Fruit fly (Drosophila melanogaster) ovary, adult (tissue): ENCODE results near the gene SecCl.

ENCODE experiments used
- CG17801 ChIP-seq: fragments of 200-800 bp; optimal IDR thresholded peaks from 2 replicates; lab custom pipeline; 2019; ENCODE audit warnings: missing biosample characterization, mild to moderate bottlenecking, missing genetic modification characterization, moderate library complexity; ENCODE audit not compliant: partially characterized antibody

The SecCl gene

dm6 chr3L:17488622-17489391 lies 18.9 kb downstream of the SecCl start:
- no peak for TF ChIP-seq CG17801 (GFP tag; lab: Kevin White, UChicago)

DNA sequence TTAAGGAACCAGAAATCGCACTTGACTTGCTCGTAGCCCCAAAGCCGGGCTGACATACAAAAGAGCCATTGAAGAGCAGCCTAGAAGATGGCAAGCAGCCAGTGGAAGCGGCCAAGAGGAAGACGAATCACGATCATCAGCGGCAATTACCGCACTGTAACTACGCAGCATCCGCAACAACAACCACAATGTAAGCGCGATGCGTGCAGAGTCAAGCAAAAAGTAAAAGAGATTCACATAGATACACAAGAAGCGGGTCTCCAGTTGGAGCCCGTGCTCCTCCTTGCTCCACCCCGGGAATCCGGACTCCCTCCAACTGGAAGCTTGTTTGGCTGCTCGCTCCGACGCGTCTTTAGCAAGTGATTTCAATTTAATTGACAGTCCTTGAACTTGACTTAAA lies 21.7 kb downstream of the SecCl start:
- no peak for TF ChIP-seq CG17801 (GFP tag; lab: Kevin White, UChicago)

- no peak for TF ChIP-seq CG17801 (GFP tag; lab: Kevin White, UChicago)
Observed at dm6 chr3L:17493256-17493655, 23.3 kb downstream of the SecCl start.

- TF ChIP-seq CG17801 (GFP tag; lab: Kevin White, UChicago) = no peak
Observed at dm6 chr3L:17493807-17494404, 24.0 kb downstream of the SecCl start.

- no peak for TF ChIP-seq CG17801 (GFP tag; lab: Kevin White, UChicago)
Observed at dm6 chr3L:17494541-17494940, 24.6 kb downstream of the SecCl start, which contains the start of gene edin. Gene edin, plus strand, starts transcription at chr3L:17494880.

DNA sequence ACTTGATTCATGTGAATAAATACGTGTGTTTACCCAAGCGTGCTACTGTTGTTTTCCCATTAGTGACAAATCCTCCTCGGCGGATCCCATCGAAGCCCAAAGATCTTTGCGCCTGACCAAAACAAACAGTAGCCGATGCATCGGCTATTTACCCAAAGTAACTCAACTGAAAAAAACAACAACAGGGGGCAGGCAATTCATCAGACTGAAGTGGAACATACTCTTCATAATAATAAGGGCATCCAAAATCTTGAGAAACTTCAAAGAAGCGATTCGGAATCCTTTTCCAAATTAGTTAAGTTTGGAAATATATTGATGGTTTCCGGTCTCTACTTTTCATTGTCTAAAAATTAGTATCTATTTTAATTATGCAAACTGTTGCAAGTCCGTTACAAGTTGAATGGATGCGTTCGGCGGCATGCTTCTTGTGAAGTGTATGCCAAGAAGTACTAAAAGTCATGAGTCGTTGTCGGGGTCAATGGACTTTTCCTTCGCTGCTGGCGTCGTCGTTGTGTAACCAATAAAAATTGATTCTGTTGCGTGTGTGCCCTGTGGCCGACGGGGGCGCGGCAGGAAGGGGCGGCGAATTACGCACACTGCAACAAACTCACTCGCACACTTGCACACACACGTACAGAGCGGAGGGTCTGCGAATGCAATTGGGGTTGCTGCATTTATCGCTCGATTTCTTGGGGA lies 25.5 kb downstream of the SecCl start:
- TF ChIP-seq CG17801 (GFP tag; lab: Kevin White, UChicago) = no peak

- no peak for TF ChIP-seq CG17801 (GFP tag; lab: Kevin White, UChicago)
Observed at dm6 chr3L:17496012-17496411, 26.1 kb downstream of the SecCl start.

dm6 chr3L:17496871-17497492 lies 27.1 kb downstream of the SecCl start:
- TF ChIP-seq CG17801 (GFP tag; lab: Kevin White, UChicago) = no peak

DNA sequence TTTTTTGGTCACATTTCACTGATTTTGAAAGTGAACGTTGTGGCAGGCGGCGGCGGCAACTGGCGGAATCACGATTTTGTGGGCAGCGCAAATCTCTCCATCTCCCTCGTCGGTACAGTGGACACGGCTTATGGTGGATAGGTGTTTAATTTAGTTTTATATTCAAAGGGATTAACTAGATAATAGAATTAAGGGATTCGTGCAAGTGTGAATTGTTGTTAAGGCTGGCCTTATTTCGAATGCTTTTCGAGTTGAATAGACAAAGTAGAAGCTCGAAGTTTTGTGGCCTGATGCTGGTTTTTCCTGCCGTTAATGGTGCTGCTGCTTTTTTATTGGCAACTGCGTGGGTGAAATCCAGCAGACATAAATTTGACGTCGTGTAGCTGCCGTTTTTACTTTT lies 28.0 kb downstream of the SecCl start:
- TF ChIP-seq CG17801 (GFP tag; lab: Kevin White, UChicago) = no peak

- TF ChIP-seq CG17801 (GFP tag; lab: Kevin White, UChicago) = no peak
Observed at dm6 chr3L:17498952-17499710, 29.2 kb downstream of the SecCl start.

DNA sequence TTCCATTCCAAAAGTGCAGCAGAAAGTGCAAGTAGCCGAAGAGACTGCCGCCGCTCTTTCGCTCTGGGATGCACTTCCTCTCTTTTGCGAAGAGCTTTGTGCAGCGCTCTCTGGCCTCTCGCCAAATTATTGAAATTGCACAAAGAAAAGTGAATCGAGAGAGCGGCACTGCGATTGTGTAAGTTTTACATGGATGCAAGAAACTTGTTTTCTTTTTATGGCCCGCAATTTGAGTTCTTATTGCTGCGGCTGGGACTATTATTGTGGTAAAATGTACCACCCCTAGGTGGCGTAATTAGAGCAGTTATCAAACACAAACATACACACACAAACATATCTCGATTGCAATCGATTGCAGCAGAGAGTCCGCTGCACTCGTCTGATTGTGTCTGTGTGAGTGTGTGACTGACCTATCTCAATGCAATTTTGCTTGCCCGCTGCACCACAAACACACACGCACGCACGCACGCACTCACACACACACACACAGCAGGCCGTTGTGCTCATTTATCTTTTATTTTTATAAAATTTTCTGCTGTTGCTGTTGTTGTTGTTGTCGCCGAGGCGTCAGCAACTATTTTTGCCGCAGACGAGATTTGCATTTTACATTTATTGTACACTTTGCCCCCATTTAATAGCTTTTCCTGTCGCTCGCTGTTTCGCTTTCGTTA lies 30.5 kb downstream of the SecCl start:
- peak; percentile 16 for TF ChIP-seq CG17801 (GFP tag; lab: Kevin White, UChicago)

dm6 chr3L:17502235-17502634 lies 32.3 kb downstream of the SecCl start:
- TF ChIP-seq CG17801 (GFP tag; lab: Kevin White, UChicago) = no peak

dm6 chr3L:17504538-17504937 lies 34.6 kb downstream of the SecCl start:
- TF ChIP-seq CG17801 (GFP tag; lab: Kevin White, UChicago) = no peak
